Fruit fly (Drosophila melanogaster): ENCODE results near the gene CG43736.

The CG43736 gene

DNA sequence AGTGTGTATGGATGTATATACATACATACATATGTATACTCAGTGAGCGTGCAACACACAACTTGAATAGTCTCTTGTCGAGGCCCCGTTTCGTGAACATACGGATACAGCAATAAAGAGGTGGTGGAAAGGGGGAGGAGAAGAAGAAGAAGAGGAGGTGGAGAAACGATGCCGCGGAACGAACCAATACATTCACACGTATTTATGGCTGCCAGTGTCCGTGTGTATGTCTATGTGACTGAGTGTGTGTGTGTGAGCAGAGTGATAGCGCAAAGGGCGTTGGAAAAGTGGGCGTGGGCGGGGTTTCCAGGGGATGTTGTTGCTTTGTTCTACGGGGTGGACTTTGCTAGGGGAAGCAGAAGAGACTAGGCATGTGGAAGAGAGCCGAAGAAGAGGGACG lies 10.3 kb upstream of the CG43736 start (continued):
- TF ChIP-seq Scr (GFP tag; IDR thresholded peaks at IDR 0.05; ENCODE audit: partially characterized antibody) (no peak), ttk (GFP tag; IDR thresholded peaks at IDR 0.05) (peak; percentile 68), nmo (GFP tag; optimal IDR thresholded peaks at IDR 0.05) (no peak), cas (GFP tag; IDR thresholded peaks at IDR 0.05) (no peak), B-H1 (GFP tag; IDR thresholded peaks at IDR 0.05) (no peak), Trl (optimal IDR thresholded peaks at IDR 0.05) (no peak), Trl (GFP tag; optimal IDR thresholded peaks at IDR 0.05) (no peak), salm (tag; optimal IDR thresholded peaks at IDR 0.05) (no peak), br (optimal IDR thresholded peaks at IDR 0.05) (no peak), chn (GFP tag; optimal IDR thresholded peaks at IDR 0.05) (peak; percentile 67), lmd (GFP tag; IDR thresholded peaks at IDR 0.05) (no peak), CG3163 (GFP tag; optimal IDR thresholded peaks at IDR 0.05) (peak; percentile 24), hb (GFP tag; IDR thresholded peaks at IDR 0.05; ENCODE audit: partially characterized antibody) (no peak), Xrp1 (GFP tag; IDR thresholded peaks at IDR 0.05) (no peak), CG7987 (GFP tag; optimal IDR thresholded peaks at IDR 0.05) (peak; percentile 39), BtbVII (GFP tag; optimal IDR thresholded peaks at IDR 0.05) (no peak), corto (GFP tag; optimal IDR thresholded peaks at IDR 0.05) (no peak), CG5245 (GFP tag; optimal IDR thresholded peaks at IDR 0.05) (no peak), CG4328 (GFP tag; optimal IDR thresholded peaks at IDR 0.05) (peak; percentile 36), CG33557 (GFP tag; optimal IDR thresholded peaks at IDR 0.05) (peak; percentile 5), tup (GFP tag; optimal IDR thresholded peaks at IDR 0.05) (no peak), twi (tag; optimal IDR thresholded peaks at IDR 0.05) (peak; percentile 50), unc-4 (GFP tag; IDR thresholded peaks at IDR 0.05; ENCODE audit: partially characterized antibody) (no peak), eyg (GFP tag; optimal IDR thresholded peaks at IDR 0.05) (no peak), BEAF-32 (GFP tag; optimal IDR thresholded peaks at IDR 0.05) (no peak), Dfd (GFP tag; optimal IDR thresholded peaks at IDR 0.05) (no peak), CG6854 (GFP tag; optimal IDR thresholded peaks at IDR 0.05) (no peak), Ets65A (GFP tag) (no peak), gfzf (GFP tag; optimal IDR thresholded peaks at IDR 0.05) (no peak), sima (GFP tag; optimal IDR thresholded peaks at IDR 0.05) (no peak), peb (GFP tag; IDR thresholded peaks at IDR 0.05) (no peak), Nf-YA (GFP tag; IDR thresholded peaks at IDR 0.05) (no peak), Mrtf (GFP tag; IDR thresholded peaks at IDR 0.05) (no peak), CG13424 (tag; optimal IDR thresholded peaks at IDR 0.05) (no peak), CG13287 (GFP tag; IDR thresholded peaks at IDR 0.05; ENCODE audit: partially characterized antibody) (no peak), Aef1 (GFP tag; IDR thresholded peaks at IDR 0.05) (no peak), eve (GFP tag; optimal IDR thresholded peaks at IDR 0.05) (no peak), Awh (GFP tag; IDR thresholded peaks at IDR 0.05) (no peak), CG11695 (GFP tag; IDR thresholded peaks at IDR 0.05) (no peak), Six4 (GFP tag; optimal IDR thresholded peaks at IDR 0.05) (no peak), ATbp (GFP tag; optimal IDR thresholded peaks at IDR 0.05) (no peak), CG31365 (tag; optimal IDR thresholded peaks at IDR 0.05) (peak; percentile 4), aop (GFP tag; IDR thresholded peaks at IDR 0.05) (no peak), chm (GFP tag; IDR thresholded peaks at IDR 0.05) (peak; percentile 77; the same call in 1 of the 2 replicates), Doc3 (GFP tag; IDR thresholded peaks at IDR 0.05; ENCODE audit: partially characterized antibody) (no peak), Dip3 (GFP tag; optimal IDR thresholded peaks at IDR 0.05) (no peak), phol (tag; optimal IDR thresholded peaks at IDR 0.05) (peak; percentile 10), Mes4 (GFP tag; optimal IDR thresholded peaks at IDR 0.05) (no peak), CG30020 (tag; optimal IDR thresholded peaks at IDR 0.05) (no peak), CG6175 (GFP tag; IDR thresholded peaks at IDR 0.05) (0 out of 3 replicates have a peak, but pooled peaks have one; percentile 40), CG7271 (tag; optimal IDR thresholded peaks at IDR 0.05) (no peak), dmrt99B (tag; optimal IDR thresholded peaks at IDR 0.05) (no peak), CG43689 (GFP tag; IDR thresholded peaks at IDR 0.05) (no peak)

All from whole organism, embryonic.